Worm (Caenorhabditis elegans): ENCODE data around the gene C24F3.2.

C24F3.2 gene

ce11 chrIV:10223723-10224122 is 1.4 kb downstream of the C24F3.2 start, which contains the start of gene nas-12:
nas-12 (plus strand) TSS chrIV:10224023.
- TF ChIP-seq klf-2 (GFP tag; conservative IDR thresholded peaks at IDR 0.05) (no peak), tab-1 (GFP tag; IDR thresholded peaks at IDR 0.05) (no peak), cog-1 (tag; optimal IDR thresholded peaks at IDR 0.05) (no peak), ref-1 (GFP tag; conservative IDR thresholded peaks at IDR 0.05) (no peak), flt-1 (GFP tag; IDR thresholded peaks at IDR 0.05) (no peak), T22C8.4 (GFP tag; IDR thresholded peaks at IDR 0.05) (no peak)

ce11 chrIV:10227534-10227933 is 5.2 kb downstream of the C24F3.2 start, which contains the start of gene F01G10.6:
F01G10.6 (minus strand) TSS chrIV:10227634.
- TF ChIP-seq cog-1 (tag; optimal IDR thresholded peaks at IDR 0.05) (no peak), ztf-29 (GFP tag; IDR thresholded peaks at IDR 0.05) (no peak), ref-1 (GFP tag; conservative IDR thresholded peaks at IDR 0.05) (no peak), klf-2 (GFP tag; conservative IDR thresholded peaks at IDR 0.05) (no peak), tab-1 (GFP tag; IDR thresholded peaks at IDR 0.05) (no peak), ztf-23 (GFP tag; IDR thresholded peaks at IDR 0.05) (no peak), flt-1 (GFP tag; IDR thresholded peaks at IDR 0.05) (no peak), med-1 (GFP tag; optimal IDR thresholded peaks at IDR 0.05; ENCODE audit: insufficient read depth) (no peak), T22C8.4 (GFP tag; IDR thresholded peaks at IDR 0.05) (no peak)

- no peak for TF ChIP-seq klf-2 (GFP tag; conservative IDR thresholded peaks at IDR 0.05)
- no peak for TF ChIP-seq tab-1 (GFP tag; IDR thresholded peaks at IDR 0.05)
These were observed 8.6 kb downstream of the C24F3.2 start, which contains the start of gene F01G10.5 for ce11 chrIV:10230971-10231370. F01G10.5 (minus strand) TSS chrIV:10231071.

- TF ChIP-seq ztf-29 (GFP tag; IDR thresholded peaks at IDR 0.05) = no peak
- TF ChIP-seq flt-1 (GFP tag; IDR thresholded peaks at IDR 0.05) = no peak
- TF ChIP-seq med-1 (GFP tag; optimal IDR thresholded peaks at IDR 0.05; ENCODE audit: insufficient read depth) = no peak
- no peak for TF ChIP-seq T22C8.4 (GFP tag; IDR thresholded peaks at IDR 0.05)
- TF ChIP-seq klf-2 (GFP tag; conservative IDR thresholded peaks at IDR 0.05) = no peak
- no peak for TF ChIP-seq ref-1 (GFP tag; conservative IDR thresholded peaks at IDR 0.05)
- no peak for TF ChIP-seq ztf-23 (GFP tag; IDR thresholded peaks at IDR 0.05)
- no peak for TF ChIP-seq cog-1 (tag; optimal IDR thresholded peaks at IDR 0.05)
- no peak for TF ChIP-seq tab-1 (GFP tag; IDR thresholded peaks at IDR 0.05)
These were observed 10.1 kb downstream of the C24F3.2 start, which contains the start of gene F01G10.4 for ce11 chrIV:10232456-10232855. F01G10.4 (minus strand) TSS chrIV:10232556.

ce11 chrIV:10235279-10235829 is 13.0 kb downstream of the C24F3.2 start, which contains the start of gene ech-9:
ech-9 (minus strand) TSS chrIV:10235329.
- no peak for TF ChIP-seq tab-1 (GFP tag; IDR thresholded peaks at IDR 0.05)
- TF ChIP-seq flt-1 (GFP tag; IDR thresholded peaks at IDR 0.05) = no peak

- no peak for TF ChIP-seq cog-1 (tag; optimal IDR thresholded peaks at IDR 0.05)
- TF ChIP-seq ztf-23 (GFP tag; IDR thresholded peaks at IDR 0.05) = no peak
- no peak for TF ChIP-seq T22C8.4 (GFP tag; IDR thresholded peaks at IDR 0.05)
- no peak for TF ChIP-seq ztf-29 (GFP tag; IDR thresholded peaks at IDR 0.05)
- no peak for TF ChIP-seq med-1 (GFP tag; optimal IDR thresholded peaks at IDR 0.05; ENCODE audit: insufficient read depth)
- TF ChIP-seq tab-1 (GFP tag; IDR thresholded peaks at IDR 0.05) = no peak
- no peak for TF ChIP-seq klf-2 (GFP tag; conservative IDR thresholded peaks at IDR 0.05)
- no peak for TF ChIP-seq flt-1 (GFP tag; IDR thresholded peaks at IDR 0.05)
- TF ChIP-seq ref-1 (GFP tag; conservative IDR thresholded peaks at IDR 0.05) = no peak
These were observed 13.8 kb downstream of the C24F3.2 start for ce11 chrIV:10236106-10236505.

ce11 chrIV:10239045-10239444 is 16.7 kb downstream of the C24F3.2 start, which contains the start of gene ech-8:
ech-8 (minus strand) TSS chrIV:10239176.
- TF ChIP-seq tab-1 (GFP tag; IDR thresholded peaks at IDR 0.05) (no peak), ztf-29 (GFP tag; IDR thresholded peaks at IDR 0.05) (no peak), T22C8.4 (GFP tag; IDR thresholded peaks at IDR 0.05) (no peak), ztf-23 (GFP tag; IDR thresholded peaks at IDR 0.05) (no peak), flt-1 (GFP tag; IDR thresholded peaks at IDR 0.05) (no peak), med-1 (GFP tag; optimal IDR thresholded peaks at IDR 0.05; ENCODE audit: insufficient read depth) (no peak), ref-1 (GFP tag; conservative IDR thresholded peaks at IDR 0.05) (no peak), klf-2 (GFP tag; conservative IDR thresholded peaks at IDR 0.05) (no peak), cog-1 (tag; optimal IDR thresholded peaks at IDR 0.05) (no peak)

- no peak for TF ChIP-seq T22C8.4 (GFP tag; IDR thresholded peaks at IDR 0.05)
- TF ChIP-seq ztf-23 (GFP tag; IDR thresholded peaks at IDR 0.05) = no peak
- TF ChIP-seq klf-2 (GFP tag; conservative IDR thresholded peaks at IDR 0.05) = no peak
- TF ChIP-seq ref-1 (GFP tag; conservative IDR thresholded peaks at IDR 0.05) = no peak
- TF ChIP-seq ztf-29 (GFP tag; IDR thresholded peaks at IDR 0.05) = no peak
- no peak for TF ChIP-seq cog-1 (tag; optimal IDR thresholded peaks at IDR 0.05)
These were observed 19.3 kb downstream of the C24F3.2 start, which contains the start of gene lipl-7 for ce11 chrIV:10241659-10242058. lipl-7 (minus strand) TSS chrIV:10241823.

ce11 chrIV:10242458-10243123 is 20.3 kb downstream of the C24F3.2 start:
- TF ChIP-seq ztf-29 (GFP tag; IDR thresholded peaks at IDR 0.05) = no peak
- no peak for TF ChIP-seq ztf-23 (GFP tag; IDR thresholded peaks at IDR 0.05)
- TF ChIP-seq klf-2 (GFP tag; conservative IDR thresholded peaks at IDR 0.05) = no peak
- no peak for TF ChIP-seq T22C8.4 (GFP tag; IDR thresholded peaks at IDR 0.05)
- no peak for TF ChIP-seq ref-1 (GFP tag; conservative IDR thresholded peaks at IDR 0.05)
- TF ChIP-seq med-1 (GFP tag; optimal IDR thresholded peaks at IDR 0.05; ENCODE audit: insufficient read depth) = no peak
- no peak for TF ChIP-seq flt-1 (GFP tag; IDR thresholded peaks at IDR 0.05)
- TF ChIP-seq tab-1 (GFP tag; IDR thresholded peaks at IDR 0.05) = no peak
- no peak for TF ChIP-seq cog-1 (tag; optimal IDR thresholded peaks at IDR 0.05)

ce11 chrIV:10243276-10243675 is 20.9 kb downstream of the C24F3.2 start, which contains the start of gene tkt-1:
tkt-1 (plus strand) TSS chrIV:10243612.
- TF ChIP-seq ztf-23 (GFP tag; IDR thresholded peaks at IDR 0.05) (no peak), tab-1 (GFP tag; IDR thresholded peaks at IDR 0.05) (no peak)

Measured in whole organism, midembryonic.